Worm (Caenorhabditis elegans): Measurements from ENCODE around the gene ins-32.

ins-32 gene

DNA sequence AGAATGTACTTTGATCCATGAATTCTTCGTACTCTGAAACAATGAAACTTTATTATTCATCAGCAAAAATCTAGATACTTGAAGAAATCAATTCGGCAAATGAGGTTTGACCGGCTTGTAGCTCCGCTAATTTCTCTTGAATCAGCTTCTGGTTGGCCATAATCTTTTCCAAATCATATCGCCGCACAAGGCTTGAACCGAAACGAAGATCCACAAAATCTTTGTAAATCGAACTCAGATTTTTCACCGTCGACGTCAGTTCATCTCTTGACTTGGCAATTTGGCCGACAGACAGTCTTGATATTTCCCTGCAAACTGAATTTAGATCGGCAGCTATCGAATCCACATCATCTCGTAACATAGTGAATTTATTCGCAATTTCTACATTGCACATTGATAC, 2.4 kb upstream of the ins-32 start:
- TF ChIP-seq snpc-4 (tag; optimal IDR thresholded peaks at IDR 0.05) (no peak), gmeb-1 (tag; optimal IDR thresholded peaks at IDR 0.05) (no peak), ZK546.5 (tag; optimal IDR thresholded peaks at IDR 0.05) (no peak), lin-39 (tag; optimal IDR thresholded peaks at IDR 0.05) (no peak), alr-1 (tag; optimal IDR thresholded peaks at IDR 0.05) (no peak)

DNA sequence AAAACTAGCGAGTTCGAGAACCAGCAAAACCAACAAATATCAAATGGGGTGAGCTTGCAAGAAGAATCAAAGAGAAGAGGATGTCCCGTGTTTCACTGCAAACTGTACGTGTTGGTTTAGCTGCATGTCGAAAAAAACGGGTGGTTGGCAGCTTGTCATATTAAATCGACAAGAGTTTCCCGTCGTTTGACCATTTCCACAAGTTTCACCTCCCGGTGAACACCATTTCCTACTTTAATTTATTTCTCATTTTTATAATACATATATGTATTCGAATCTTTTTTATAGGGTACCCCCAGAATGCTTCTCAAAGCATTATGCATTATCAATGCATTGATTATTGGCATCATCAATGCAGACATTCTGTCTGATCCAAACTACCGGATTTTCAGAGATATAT, 7.8 kb downstream of the ins-32 start, which contains the start of gene Y8A9A.2:
Y8A9A.2 (plus strand) TSS at position 301 of the 400 bp plus-strand sequence.
- no peak for TF ChIP-seq C34F6.9 (tag; optimal IDR thresholded peaks at IDR 0.05)
- TF ChIP-seq crh-2 (tag; optimal IDR thresholded peaks at IDR 0.05), result no peak
- TF ChIP-seq R02D3.7 (tag; optimal IDR thresholded peaks at IDR 0.05), result no peak
- TF ChIP-seq nhr-21 (tag; optimal IDR thresholded peaks at IDR 0.05), result no peak
- no peak for TF ChIP-seq nhr-25 (tag; optimal IDR thresholded peaks at IDR 0.05)
- TF ChIP-seq nhr-237 (tag; optimal IDR thresholded peaks at IDR 0.05), result no peak
- no peak for TF ChIP-seq nhr-129 (tag; optimal IDR thresholded peaks at IDR 0.05)
- no peak for TF ChIP-seq ZK546.5 (tag; optimal IDR thresholded peaks at IDR 0.05)
- no peak for TF ChIP-seq Y55F3AM.14 (GFP tag; optimal IDR thresholded peaks at IDR 0.05)
- TF ChIP-seq mbf-1 (tag; optimal IDR thresholded peaks at IDR 0.05), result no peak
- no peak for TF ChIP-seq elt-3 (tag; optimal IDR thresholded peaks at IDR 0.05)
- TF ChIP-seq sem-4 (tag; optimal IDR thresholded peaks at IDR 0.05), result no peak
- TF ChIP-seq skn-1 (tag; optimal IDR thresholded peaks at IDR 0.05), result no peak
- no peak for TF ChIP-seq ztf-11 (tag; optimal IDR thresholded peaks at IDR 0.05)

DNA sequence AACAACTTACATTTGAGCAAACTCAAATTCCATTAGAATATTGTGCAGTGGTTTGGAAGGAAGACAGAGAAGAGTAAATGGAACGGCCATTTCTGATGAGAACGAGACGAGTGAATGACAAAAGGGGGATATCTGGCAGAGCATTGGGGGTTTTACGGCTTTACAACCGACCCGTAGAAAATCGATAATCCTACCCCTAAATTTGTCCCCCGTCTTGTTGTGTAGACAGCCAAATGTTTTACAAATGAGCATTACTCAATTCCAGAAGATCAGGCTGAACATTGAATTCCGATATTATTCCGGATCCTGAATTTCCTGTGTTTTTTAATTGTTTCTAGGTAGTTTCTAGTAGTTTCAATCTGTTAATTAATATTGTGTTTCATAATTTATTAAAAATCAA, 9.8 kb downstream of the ins-32 start, which contains the start of gene fbxb-99:
fbxb-99 (minus strand) TSS at position 101 of the 400 bp plus-strand sequence.
- no peak for TF ChIP-seq Y55F3AM.14 (GFP tag; optimal IDR thresholded peaks at IDR 0.05)
- TF ChIP-seq alr-1 (tag; optimal IDR thresholded peaks at IDR 0.05), result no peak
- TF ChIP-seq ceh-82 (tag; optimal IDR thresholded peaks at IDR 0.05), result no peak
- no peak for TF ChIP-seq sma-3 (GFP tag; optimal IDR thresholded peaks at IDR 0.05)
- TF ChIP-seq zag-1 (tag; optimal IDR thresholded peaks at IDR 0.05), result no peak
- no peak for TF ChIP-seq nhr-237 (tag; optimal IDR thresholded peaks at IDR 0.05)
- no peak for TF ChIP-seq sma-9 (GFP tag; optimal IDR thresholded peaks at IDR 0.05)
- no peak for TF ChIP-seq sma-9 (tag; optimal IDR thresholded peaks at IDR 0.05)

DNA sequence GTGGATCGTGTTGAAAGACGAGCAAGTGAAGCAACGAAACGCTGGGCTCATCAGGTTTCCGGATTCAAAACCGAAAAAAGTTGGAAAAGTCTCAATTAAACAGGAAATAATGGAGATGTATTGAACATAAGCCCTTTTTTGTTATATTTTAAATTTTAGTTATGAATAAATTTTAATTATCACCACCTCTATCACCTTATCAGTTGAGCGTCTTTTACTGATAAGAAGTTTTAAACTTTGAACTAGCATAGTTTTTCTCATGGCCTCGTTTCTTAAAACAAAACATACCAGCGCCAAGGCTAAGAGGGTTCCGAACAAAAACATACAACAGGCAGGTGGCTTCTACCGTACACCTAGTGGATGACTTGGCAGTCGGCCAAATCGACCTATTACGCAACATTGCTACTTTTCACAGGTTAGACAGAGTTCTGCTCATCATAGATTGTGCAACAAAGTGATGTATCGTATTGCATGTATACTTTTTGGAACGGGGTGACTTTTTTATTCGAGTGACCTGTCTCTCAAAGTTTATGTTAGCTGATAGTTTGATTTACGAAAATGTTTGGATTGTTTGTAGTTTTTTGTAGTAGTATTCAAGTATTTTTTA, 14.7 kb downstream of the ins-32 start:
- TF ChIP-seq fos-1 (tag; optimal IDR thresholded peaks at IDR 0.05) (peak; percentile 49), ztf-1 (GFP tag; conservative IDR thresholded peaks at IDR 0.05) (no peak)

DNA sequence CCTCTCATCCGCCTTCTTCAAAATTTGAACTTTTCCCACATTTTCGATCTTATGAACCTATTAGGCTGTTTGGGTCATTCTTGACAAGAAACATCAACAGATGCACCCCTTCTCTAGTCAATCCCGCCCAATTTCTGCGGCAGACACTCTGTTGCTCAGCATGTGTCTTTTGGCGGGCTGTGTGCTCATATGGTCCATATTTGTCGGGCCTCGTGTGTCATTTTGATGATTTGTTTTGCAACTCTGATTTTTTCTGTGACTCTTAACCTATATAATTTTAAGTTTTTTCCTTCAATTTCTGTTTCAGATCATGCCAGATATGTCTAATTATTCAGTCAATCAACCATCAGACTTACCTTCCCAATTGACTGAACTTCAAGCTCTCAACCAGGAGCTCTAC, 16.0 kb downstream of the ins-32 start, which contains the start of gene T24E12.13:
T24E12.13 (plus strand) TSS at position 301 of the 400 bp plus-strand sequence.
- TF ChIP-seq mdl-1 (tag; optimal IDR thresholded peaks at IDR 0.05) (no peak), lin-13 (GFP tag; optimal IDR thresholded peaks at IDR 0.05) (no peak), sma-3 (GFP tag; optimal IDR thresholded peaks at IDR 0.05) (no peak), nhr-77 (tag; optimal IDR thresholded peaks at IDR 0.05) (no peak), dmd-4 (tag; optimal IDR thresholded peaks at IDR 0.05) (no peak), crh-2 (tag; optimal IDR thresholded peaks at IDR 0.05) (no peak), unc-62 (GFP tag; optimal IDR thresholded peaks at IDR 0.05) (no peak), nhr-25 (tag; optimal IDR thresholded peaks at IDR 0.05) (no peak), unc-39 (tag; optimal IDR thresholded peaks at IDR 0.05) (no peak), ceh-82 (tag; optimal IDR thresholded peaks at IDR 0.05) (no peak), ztf-1 (GFP tag; conservative IDR thresholded peaks at IDR 0.05) (no peak), lin-39 (tag; optimal IDR thresholded peaks at IDR 0.05) (no peak), sem-4 (tag; optimal IDR thresholded peaks at IDR 0.05) (no peak), ama-1 (optimal IDR thresholded peaks at IDR 0.05) (no peak), lsy-2 (tag; optimal IDR thresholded peaks at IDR 0.05) (no peak), mab-5 (tag; optimal IDR thresholded peaks at IDR 0.05) (no peak)

DNA sequence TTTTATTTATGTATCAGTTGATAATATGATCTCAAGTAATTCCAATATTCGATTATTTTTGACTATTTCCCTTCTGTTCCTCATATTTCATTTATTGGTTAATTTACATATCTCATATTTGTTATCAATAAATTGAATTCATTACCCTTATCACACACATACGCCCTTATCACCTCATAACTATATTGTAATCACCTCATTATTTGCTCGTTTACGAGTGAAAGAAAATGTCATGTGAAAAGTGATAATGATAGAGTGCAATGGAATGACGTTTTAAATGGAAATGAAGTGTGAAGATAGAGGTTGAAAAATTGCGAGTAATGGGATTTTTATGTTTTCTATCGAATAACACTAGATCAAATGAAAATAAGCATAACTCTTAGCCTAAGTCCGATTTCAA, 16.6 kb downstream of the ins-32 start:
- no peak for TF ChIP-seq aly-2 (tag; optimal IDR thresholded peaks at IDR 0.05)
- TF ChIP-seq dmd-4 (tag; optimal IDR thresholded peaks at IDR 0.05), result no peak
- no peak for TF ChIP-seq lin-39 (tag; optimal IDR thresholded peaks at IDR 0.05)
- peak; percentile 27 for TF ChIP-seq sma-3 (GFP tag; optimal IDR thresholded peaks at IDR 0.05)
- TF ChIP-seq egl-27 (tag; optimal IDR thresholded peaks at IDR 0.05), result peak; percentile 80
- no peak for TF ChIP-seq nhr-25 (tag; optimal IDR thresholded peaks at IDR 0.05)
- no peak for TF ChIP-seq nhr-10 (tag; optimal IDR thresholded peaks at IDR 0.05)
- no peak for TF ChIP-seq unc-39 (tag; optimal IDR thresholded peaks at IDR 0.05)
- no peak for TF ChIP-seq sem-4 (tag; optimal IDR thresholded peaks at IDR 0.05)
- peak; percentile 93 for TF ChIP-seq skn-1 (tag; optimal IDR thresholded peaks at IDR 0.05)
- TF ChIP-seq unc-55 (GFP tag; optimal IDR thresholded peaks at IDR 0.05), result no peak
- no peak for TF ChIP-seq lsy-2 (tag; optimal IDR thresholded peaks at IDR 0.05)
- TF ChIP-seq elt-1 (tag; optimal IDR thresholded peaks at IDR 0.05), result no peak
- peak; percentile 64 for TF ChIP-seq gmeb-1 (tag; optimal IDR thresholded peaks at IDR 0.05)
- no peak for TF ChIP-seq lin-13 (GFP tag; optimal IDR thresholded peaks at IDR 0.05)
- no peak for TF ChIP-seq nhr-11 (tag; optimal IDR thresholded peaks at IDR 0.05)
- TF ChIP-seq ztf-4 (tag; optimal IDR thresholded peaks at IDR 0.05), result no peak
- peak; percentile 78 for TF ChIP-seq sma-9 (GFP tag; optimal IDR thresholded peaks at IDR 0.05)
- TF ChIP-seq sma-9 (tag; optimal IDR thresholded peaks at IDR 0.05), result no peak
- TF ChIP-seq mdl-1 (tag; optimal IDR thresholded peaks at IDR 0.05), result no peak
- TF ChIP-seq crh-2 (tag; optimal IDR thresholded peaks at IDR 0.05), result peak; percentile 78
- TF ChIP-seq fos-1 (tag; optimal IDR thresholded peaks at IDR 0.05), result peak; percentile 100
- TF ChIP-seq ZK546.5 (tag; optimal IDR thresholded peaks at IDR 0.05), result no peak
- no peak for TF ChIP-seq Y55F3AM.14 (GFP tag; optimal IDR thresholded peaks at IDR 0.05)
- no peak for TF ChIP-seq ztf-11 (tag; optimal IDR thresholded peaks at IDR 0.05)
- no peak for TF ChIP-seq snpc-4 (tag; optimal IDR thresholded peaks at IDR 0.05)
